Worm (Caenorhabditis elegans): Measurements from ENCODE around the gene abu-8.

abu-8 gene

ce11 chrV:5172833-5173232 is 21.6 kb downstream of the abu-8 start, which contains the start of gene srt-65:
Gene srt-65, minus strand, starts transcription at chrV:5172933.
- TF ChIP-seq snpc-4 (tag; optimal IDR thresholded peaks at IDR 0.05), result no peak
- no peak for TF ChIP-seq ces-1 (GFP tag; optimal IDR thresholded peaks at IDR 0.05)
- TF ChIP-seq unc-62 (GFP tag; optimal IDR thresholded peaks at IDR 0.05 in 1 of 2), result no peak
- no peak for TF ChIP-seq unc-62 (tag; optimal IDR thresholded peaks at IDR 0.05)

DNA sequence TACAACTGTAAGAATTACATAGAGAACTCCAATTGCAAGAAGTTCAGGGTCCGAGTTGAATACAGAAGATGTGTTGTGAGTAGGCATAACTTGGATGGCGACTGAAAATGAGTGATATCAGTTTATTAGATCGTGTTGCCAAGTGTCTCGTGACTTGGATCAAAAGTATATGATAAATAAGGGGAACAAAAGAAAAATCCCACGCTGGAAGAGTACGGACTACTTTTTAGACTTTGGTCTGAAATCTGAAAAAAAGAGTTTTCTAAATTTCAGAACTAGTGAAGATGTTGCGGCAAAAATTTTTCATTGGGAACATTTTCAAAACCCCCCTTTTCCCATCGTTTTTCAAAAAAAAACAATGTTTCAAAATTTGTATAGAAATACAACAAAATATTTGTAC is 24.8 kb downstream of the abu-8 start, which contains the start of gene srt-64:
Gene srt-64 (minus strand): TSS at position 101 of the 400 bp plus-strand sequence.
- TF ChIP-seq aha-1 (tag), result no peak
- TF ChIP-seq unc-62 (GFP tag; optimal IDR thresholded peaks at IDR 0.05 in 1 of 2), result peak in 1 of 2 experiments; percentile 25
- no peak for TF ChIP-seq unc-62 (tag; optimal IDR thresholded peaks at IDR 0.05)
- TF ChIP-seq php-3 (GFP tag; IDR thresholded peaks at IDR 0.05), result no peak
- no peak for TF ChIP-seq nhr-237 (tag; optimal IDR thresholded peaks at IDR 0.05)
- TF ChIP-seq spr-3 (GFP tag; optimal IDR thresholded peaks at IDR 0.05), result no peak
- no peak for TF ChIP-seq T20F7.1 (GFP tag; optimal IDR thresholded peaks at IDR 0.05)
- no peak for TF ChIP-seq F26F4.8 (GFP tag; conservative IDR thresholded peaks at IDR 0.05)
- no peak for TF ChIP-seq Y48G9A.11 (GFP tag; IDR thresholded peaks at IDR 0.05)
- no peak for TF ChIP-seq zip-11 (GFP tag; IDR thresholded peaks at IDR 0.05)

- TF ChIP-seq cey-2 (tag; optimal IDR thresholded peaks at IDR 0.05; ENCODE audit: borderline replicate concordance, insufficient read depth) (no peak), daf-12 (tag; optimal IDR thresholded peaks at IDR 0.05) (no peak), unc-62 (GFP tag; optimal IDR thresholded peaks at IDR 0.05 in 1 of 2) (peak in 1 of 2 experiments; percentile 35), unc-62 (tag; optimal IDR thresholded peaks at IDR 0.05) (no peak), Y5F2A.4 (GFP tag; optimal IDR thresholded peaks at IDR 0.05) (no peak), skn-1 (tag; optimal IDR thresholded peaks at IDR 0.05) (no peak), dmd-8 (GFP tag; IDR thresholded peaks at IDR 0.05) (no peak), rbr-2 (tag; optimal IDR thresholded peaks at IDR 0.05) (no peak), aha-1 (tag) (peak; percentile 40), ceh-20 (GFP tag; IDR thresholded peaks at IDR 0.05) (no peak), nhr-10 (tag; optimal IDR thresholded peaks at IDR 0.05) (no peak), ceh-28 (tag; optimal IDR thresholded peaks at IDR 0.05) (no peak), sdz-12 (GFP tag; optimal IDR thresholded peaks at IDR 0.05) (no peak), daf-19 (GFP tag; conservative IDR thresholded peaks at IDR 0.05) (no peak), D1046.2 (GFP tag; IDR thresholded peaks at IDR 0.05) (no peak), F44E2.7 (GFP tag; IDR thresholded peaks at IDR 0.05) (no peak)
Measured at ce11 chrV:5165426-5165825, 29.0 kb downstream of the abu-8 start, which contains the start of gene srw-140. Gene srw-140, plus strand, starts transcription at chrV:5165726.

ce11 chrV:5164682-5165081 is 29.7 kb downstream of the abu-8 start, which contains the start of gene abu-7:
Gene abu-7, minus strand, starts transcription at chrV:5164782.
- TF ChIP-seq egl-43 (GFP tag; IDR thresholded peaks at IDR 0.05) (no peak), lin-15B (tag; optimal IDR thresholded peaks at IDR 0.05) (no peak), zag-1 (tag; optimal IDR thresholded peaks at IDR 0.05) (no peak), daf-16 (GFP tag; optimal IDR thresholded peaks at IDR 0.05) (no peak), daf-16 (tag; optimal IDR thresholded peaks at IDR 0.05) (no peak), F10B5.3 (tag; optimal IDR thresholded peaks at IDR 0.05) (no peak), ZK337.2 (GFP tag; IDR thresholded peaks at IDR 0.05) (no peak), spr-1 (tag; optimal IDR thresholded peaks at IDR 0.05) (no peak), skn-1 (tag; optimal IDR thresholded peaks at IDR 0.05) (no peak), unc-130 (GFP tag; optimal IDR thresholded peaks at IDR 0.05) (no peak)

- TF ChIP-seq pha-4 (GFP tag; IDR thresholded peaks at IDR 0.05), result no peak
- TF ChIP-seq pha-4 (tag; optimal IDR thresholded peaks at IDR 0.05), result no peak
- no peak for TF ChIP-seq T20F7.1 (GFP tag; optimal IDR thresholded peaks at IDR 0.05)
- no peak for TF ChIP-seq F44E2.7 (GFP tag; IDR thresholded peaks at IDR 0.05)
- TF ChIP-seq mes-2 (tag; optimal IDR thresholded peaks at IDR 0.05; ENCODE audit: poor library complexity, severe bottlenecking), result no peak
- TF ChIP-seq hlh-30 (tag; optimal IDR thresholded peaks at IDR 0.05; ENCODE audit: insufficient read depth), result no peak
- TF ChIP-seq tra-1 (GFP tag; IDR thresholded peaks at IDR 0.05), result no peak
- TF ChIP-seq zip-11 (GFP tag; IDR thresholded peaks at IDR 0.05), result no peak
- no peak for TF ChIP-seq sdz-12 (GFP tag; optimal IDR thresholded peaks at IDR 0.05)
- TF ChIP-seq jun-1 (tag; optimal IDR thresholded peaks at IDR 0.05), result no peak
- TF ChIP-seq snpc-1.2 (GFP tag; IDR thresholded peaks at IDR 0.05), result no peak
- TF ChIP-seq nhr-237 (tag; optimal IDR thresholded peaks at IDR 0.05), result no peak
- no peak for TF ChIP-seq D1046.2 (GFP tag; IDR thresholded peaks at IDR 0.05)
- TF ChIP-seq set-16 (GFP tag; IDR thresholded peaks at IDR 0.05), result no peak
- TF ChIP-seq daf-12 (tag; optimal IDR thresholded peaks at IDR 0.05), result no peak
- TF ChIP-seq nhr-42 (GFP tag; IDR thresholded peaks at IDR 0.05), result no peak
- no peak for TF ChIP-seq lin-29 (GFP tag; IDR thresholded peaks at IDR 0.05)
- no peak for TF ChIP-seq dmd-9 (GFP tag; IDR thresholded peaks at IDR 0.05)
Measured at ce11 chrV:5161792-5162191, 32.6 kb downstream of the abu-8 start, which contains the start of gene abu-6. Gene abu-6, minus strand, starts transcription at chrV:5161892.
